Worm (Caenorhabditis elegans) whole organism, late embryonic: Measurements from ENCODE around the gene ehbp-1.

ENCODE experiments used
- ama-1 ChIP-seq: fragments of 150-350 bp; optimal IDR thresholded peaks from 2 replicates; lab custom pipeline; 2014
- ceh-14 ChIP-seq: sonication (generic microtip); optimal IDR thresholded peaks from 2 replicates; lab custom pipeline; 2016; ENCODE audit warnings: missing genotype, missing genetic modification characterization, missing compliant biosample characterization
- ceh-30 ChIP-seq: fragments of 150-350 bp; optimal IDR thresholded peaks from 2 replicates; lab custom pipeline; 2014; ENCODE audit warnings: missing biosample characterization, missing genetic modification characterization
- dmd-4 ChIP-seq: sonication (generic microtip); optimal IDR thresholded peaks from 2 replicates; lab custom pipeline; 2016; ENCODE audit warnings: borderline replicate concordance, missing genetic modification characterization, missing compliant biosample characterization
- elt-2 ChIP-seq: sonication (generic microtip); optimal IDR thresholded peaks from 2 replicates; lab custom pipeline; 2016; ENCODE audit warnings: missing genetic modification reagents, missing genetic modification characterization, missing compliant biosample characterization
- fkh-10 ChIP-seq: fragments of 150-350 bp; optimal IDR thresholded peaks from 2 replicates; lab custom pipeline; 2014; ENCODE audit warnings: missing biosample characterization, missing genetic modification reagents, missing genetic modification characterization
- nfya-1 ChIP-seq: sonication (generic microtip); optimal IDR thresholded peaks from 2 replicates; lab custom pipeline; 2017; ENCODE audit warnings: missing genetic modification characterization, mild to moderate bottlenecking, missing compliant biosample characterization, antibody characterized with exemption, moderate library complexity
- nhr-11 ChIP-seq: fragments of 150-350 bp; optimal IDR thresholded peaks from 2 replicates; lab custom pipeline; 2014; ENCODE audit warnings: missing biosample characterization, missing genetic modification characterization
- nhr-232 ChIP-seq: sonication (generic microtip); optimal IDR thresholded peaks from 2 replicates; lab custom pipeline; 2016; ENCODE audit warnings: missing genetic modification characterization, missing compliant biosample characterization
- pag-3 ChIP-seq: sonication (generic microtip); optimal IDR thresholded peaks from 2 replicates; lab custom pipeline; 2016; ENCODE audit warnings: missing compliant biosample characterization, missing genetic modification characterization, borderline replicate concordance
- pros-1 ChIP-seq: fragments of 150-350 bp; optimal IDR thresholded peaks from 2 replicates; lab custom pipeline; 2014; ENCODE audit warnings: missing biosample characterization, missing genetic modification reagents, missing genetic modification characterization
- ref-2 ChIP-seq: sonication (generic microtip); optimal IDR thresholded peaks from 2 replicates; lab custom pipeline; 2016; ENCODE audit warnings: missing genetic modification characterization, missing compliant biosample characterization
- unc-42 ChIP-seq: sonication (generic microtip); optimal IDR thresholded peaks from 2 replicates; lab custom pipeline; 2016; ENCODE audit warnings: missing genotype, missing genetic modification characterization, missing compliant biosample characterization
- unc-55 ChIP-seq: sonication (generic microtip); optimal IDR thresholded peaks from 2 replicates; lab custom pipeline; 2017; ENCODE audit warnings: missing biosample characterization, missing genetic modification reagents, missing genetic modification characterization

- TF ChIP-seq nhr-11 (tag; lab: Kevin White, UChicago) (no peak), nfya-1 (tag; lab: Kevin White, UChicago) (no peak), dmd-4 (tag; lab: Kevin White, UChicago) (no peak), unc-55 (GFP tag; lab: Kevin White, UChicago) (no peak), fkh-10 (GFP tag; lab: Kevin White, UChicago) (no peak), ref-2 (no peak), ama-1 (no peak), pros-1 (no peak), nhr-232 (tag; lab: Kevin White, UChicago) (no peak), unc-42 (tag; lab: Kevin White, UChicago) (no peak), elt-2 (tag; lab: Kevin White, UChicago) (no peak), ceh-14 (tag; lab: Kevin White, UChicago) (no peak), pag-3 (tag; lab: Kevin White, UChicago) (no peak), ceh-30 (no peak)
Measured at ce11 chrV:9568707-9569106, 18.3 kb downstream of the ehbp-1 start, which contains the start of gene F25B3.4.
